Fruit fly (Drosophila melanogaster) whole organism, prepupa: Measurements from ENCODE around the gene Cby.

Experiments used
- CG10669 ChIP-seq: fragments of 200-800 bp; sonication (Bioruptor generic); optimal IDR thresholded peaks from 3 replicates; lab custom pipeline; 2018; ENCODE audit warnings: missing biosample characterization, mild to moderate bottlenecking, missing genetic modification characterization, moderate library complexity
- CG16779 ChIP-seq: fragments of 200-800 bp; sonication (Bioruptor generic); optimal IDR thresholded peaks from 3 replicates; lab custom pipeline; 2017; ENCODE audit warnings: missing biosample characterization, mild to moderate bottlenecking, missing genetic modification characterization
- CG3919 ChIP-seq: fragments of 200-800 bp; sonication (Bioruptor generic); optimal IDR thresholded peaks from 3 replicates; lab custom pipeline; 2016; ENCODE audit warnings: missing biosample characterization, missing genetic modification characterization
- CG6854 ChIP-seq: fragments of 200-800 bp; sonication (Bioruptor generic); optimal IDR thresholded peaks from 2 replicates; lab custom pipeline; 2017; ENCODE audit warnings: missing biosample characterization, mild to moderate bottlenecking, missing genetic modification characterization
- Met ChIP-seq: fragments of 200-800 bp; sonication (Bioruptor generic); optimal IDR thresholded peaks from 3 replicates; lab custom pipeline; 2016; ENCODE audit warnings: missing biosample characterization, missing genetic modification characterization
- Smox ChIP-seq: fragments of 200-800 bp; sonication (Bioruptor generic); optimal IDR thresholded peaks from 3 replicates; lab custom pipeline; 2016; ENCODE audit warnings: missing biosample characterization, missing genetic modification characterization
- acj6 ChIP-seq: fragments of 200-800 bp; sonication (Bioruptor generic); optimal IDR thresholded peaks from 3 replicates; lab custom pipeline; 2016; ENCODE audit warnings: missing biosample characterization, missing genetic modification characterization
- fd85E ChIP-seq: fragments of 200-800 bp; sonication (Bioruptor generic); optimal IDR thresholded peaks from 3 replicates; lab custom pipeline; 2016; ENCODE audit warnings: missing biosample characterization, missing genetic modification characterization
- spab ChIP-seq: fragments of 200-800 bp; sonication (Bioruptor generic); optimal IDR thresholded peaks from 2 replicates; lab custom pipeline; 2017; ENCODE audit warnings: missing biosample characterization, mild to moderate bottlenecking, missing genetic modification characterization, missing genetic modification reagents

DNA sequence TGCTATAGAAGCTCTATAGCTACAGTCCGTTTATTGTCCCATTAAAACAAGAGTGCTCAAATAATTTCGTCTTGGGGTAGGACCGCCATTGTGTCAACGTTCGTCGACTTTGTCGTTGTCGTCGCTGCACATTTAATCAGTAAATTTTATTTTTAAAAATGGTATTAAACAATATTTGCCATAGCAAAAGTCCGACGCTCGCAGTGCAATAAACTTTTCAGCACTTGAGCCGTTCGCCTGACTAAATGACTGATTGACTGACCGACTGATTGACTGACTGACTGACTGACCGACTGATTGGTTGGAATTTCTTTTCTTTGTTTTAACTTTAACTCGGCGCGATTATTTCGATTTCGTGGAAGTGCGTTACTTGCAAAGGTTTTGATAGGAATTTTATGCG, 22.1 kb downstream of the Cby start:
- TF ChIP-seq Smox (no peak), CG16779 (tag; lab: Kevin White, UChicago) (no peak), spab (GFP tag; lab: Kevin White, UChicago) (no peak), CG3919 (GFP tag; lab: Kevin White, UChicago) (no peak), fd85E (GFP tag; lab: Kevin White, UChicago) (no peak), CG6854 (GFP tag; lab: Kevin White, UChicago) (no peak), acj6 (GFP tag; lab: Kevin White, UChicago) (no peak), CG10669 (GFP tag; lab: Kevin White, UChicago) (no peak), Met (no peak)
